Worm (Caenorhabditis elegans): ENCODE results near the gene pek-1.
A peak's percentile ranks its signal among the peaks of the same experiment; 100 is the strongest.

Gene pek-1

DNA sequence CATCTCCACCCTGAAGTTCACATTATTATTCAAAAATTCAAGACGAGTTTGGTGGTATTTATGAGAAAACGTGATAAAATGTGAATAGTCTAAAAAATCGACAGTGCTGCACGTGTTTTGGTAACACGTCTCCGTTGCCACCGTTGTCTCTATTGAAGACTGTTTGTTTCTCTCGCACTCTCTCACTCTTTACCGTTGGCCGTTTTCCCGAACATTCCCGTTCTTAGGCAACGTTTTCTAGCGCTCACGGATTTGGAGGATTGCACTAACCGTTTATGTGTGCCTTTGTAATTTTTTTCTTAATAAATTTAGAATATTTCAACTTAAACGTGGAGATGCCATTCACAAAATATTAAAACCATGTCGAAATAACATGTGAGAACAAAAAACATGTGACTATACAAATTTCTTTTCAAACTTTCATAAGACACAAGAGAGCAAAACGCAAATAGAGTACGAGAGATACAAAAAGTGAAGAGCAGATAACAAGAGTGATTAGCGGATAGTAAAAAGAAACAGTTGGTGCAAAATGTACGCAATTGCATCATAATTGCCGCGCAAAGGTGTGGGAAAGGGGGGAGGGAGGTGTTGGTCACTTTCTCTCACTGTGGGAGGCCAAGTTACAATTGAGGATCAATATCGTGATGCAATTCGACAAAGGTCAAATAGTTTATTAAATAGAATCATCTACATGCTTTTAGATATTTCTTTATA, at the start of gene pek-1:
Gene pek-1 (minus strand): TSS at position 51 of the 714 bp plus-strand sequence.
- TF ChIP-seq elt-2 (tag; optimal IDR thresholded peaks at IDR 0.05) (peak; percentile 32), unc-55 (GFP tag; optimal IDR thresholded peaks at IDR 0.05) (no peak), hlh-30 (tag; optimal IDR thresholded peaks at IDR 0.05; ENCODE audit: insufficient read depth) (peak; percentile 61), ref-2 (tag; optimal IDR thresholded peaks at IDR 0.05) (peak; percentile 64)

DNA sequence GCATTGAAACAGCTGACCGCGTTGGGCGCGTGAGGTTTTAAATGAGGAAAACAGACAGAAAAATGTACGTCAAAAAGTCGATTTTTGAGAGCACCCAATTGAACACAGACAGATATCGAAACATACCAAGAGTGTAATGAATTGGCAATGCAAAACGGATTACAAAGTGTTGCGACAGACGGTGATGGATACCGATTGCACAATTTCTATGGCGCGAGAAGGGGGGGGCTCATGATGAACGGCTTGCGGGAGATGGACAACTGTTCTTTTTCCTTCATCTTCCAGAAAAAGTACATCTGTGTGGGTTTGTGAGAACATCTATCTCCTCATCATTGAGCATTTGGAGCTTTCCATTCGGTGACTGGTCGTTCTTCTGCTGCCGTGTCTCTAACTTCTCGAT, 48.9 kb upstream of the pek-1 start:
- no peak for TF ChIP-seq dmd-4 (tag; optimal IDR thresholded peaks at IDR 0.05; ENCODE audit: borderline replicate concordance)
- no peak for TF ChIP-seq nhr-11 (tag; optimal IDR thresholded peaks at IDR 0.05)
- TF ChIP-seq nfya-1 (tag; optimal IDR thresholded peaks at IDR 0.05) = peak; percentile 3
- TF ChIP-seq hlh-8 (tag; optimal IDR thresholded peaks at IDR 0.05) = no peak
- no peak for TF ChIP-seq pha-4 (tag; optimal IDR thresholded peaks at IDR 0.05)
- peak; percentile 5 for TF ChIP-seq unc-55 (GFP tag; optimal IDR thresholded peaks at IDR 0.05)
- no peak for TF ChIP-seq gmeb-2 (tag; optimal IDR thresholded peaks at IDR 0.05)
- no peak for TF ChIP-seq ceh-19 (GFP tag; optimal IDR thresholded peaks at IDR 0.05)
- TF ChIP-seq odd-2 (tag; optimal IDR thresholded peaks at IDR 0.05) = no peak
- no peak for TF ChIP-seq sox-4 (tag; optimal IDR thresholded peaks at IDR 0.05)
- no peak for TF ChIP-seq ceh-24 (tag; optimal IDR thresholded peaks at IDR 0.05)
- TF ChIP-seq elt-2 (tag; optimal IDR thresholded peaks at IDR 0.05) = no peak
- TF ChIP-seq rnt-1 (tag; optimal IDR thresholded peaks at IDR 0.05) = peak; percentile 26
- no peak for TF ChIP-seq K09A11.1 (tag; optimal IDR thresholded peaks at IDR 0.05; ENCODE audit: insufficient read depth)
- no peak for TF ChIP-seq unc-42 (tag; optimal IDR thresholded peaks at IDR 0.05)

ce11 chrX:11463005-11463404, 48.3 kb upstream of the pek-1 start:
- peak; percentile 21 for TF ChIP-seq dve-1 (tag; optimal IDR thresholded peaks at IDR 0.05)
- TF ChIP-seq K09A11.1 (tag; optimal IDR thresholded peaks at IDR 0.05; ENCODE audit: insufficient read depth) = no peak

ce11 chrX:11462112-11462511, 47.4 kb upstream of the pek-1 start:
- TF ChIP-seq ceh-45 (GFP tag; IDR thresholded peaks at IDR 0.05) = no peak

ce11 chrX:11461545-11461944, 46.9 kb upstream of the pek-1 start:
- TF ChIP-seq eyg-1 (tag; optimal IDR thresholded peaks at IDR 0.05) = no peak
- TF ChIP-seq hlh-30 (tag; optimal IDR thresholded peaks at IDR 0.05; ENCODE audit: insufficient read depth) = no peak
- no peak for TF ChIP-seq dve-1 (tag; optimal IDR thresholded peaks at IDR 0.05)
- TF ChIP-seq ztf-16 (tag; optimal IDR thresholded peaks at IDR 0.05) = no peak
- TF ChIP-seq hlh-8 (tag; optimal IDR thresholded peaks at IDR 0.05) = no peak
- no peak for TF ChIP-seq zip-5 (tag; optimal IDR thresholded peaks at IDR 0.05)
- TF ChIP-seq unc-42 (tag; optimal IDR thresholded peaks at IDR 0.05) = no peak
- TF ChIP-seq rnt-1 (tag; optimal IDR thresholded peaks at IDR 0.05) = no peak
- no peak for TF ChIP-seq syd-9 (tag; optimal IDR thresholded peaks at IDR 0.05)
- no peak for TF ChIP-seq pag-3 (tag; optimal IDR thresholded peaks at IDR 0.05; ENCODE audit: borderline replicate concordance)
- no peak for TF ChIP-seq pros-1 (tag; optimal IDR thresholded peaks at IDR 0.05)
- TF ChIP-seq hlh-13 (GFP tag; optimal IDR thresholded peaks at IDR 0.05) = no peak
- TF ChIP-seq lim-6 (tag; optimal IDR thresholded peaks at IDR 0.05) = no peak

DNA sequence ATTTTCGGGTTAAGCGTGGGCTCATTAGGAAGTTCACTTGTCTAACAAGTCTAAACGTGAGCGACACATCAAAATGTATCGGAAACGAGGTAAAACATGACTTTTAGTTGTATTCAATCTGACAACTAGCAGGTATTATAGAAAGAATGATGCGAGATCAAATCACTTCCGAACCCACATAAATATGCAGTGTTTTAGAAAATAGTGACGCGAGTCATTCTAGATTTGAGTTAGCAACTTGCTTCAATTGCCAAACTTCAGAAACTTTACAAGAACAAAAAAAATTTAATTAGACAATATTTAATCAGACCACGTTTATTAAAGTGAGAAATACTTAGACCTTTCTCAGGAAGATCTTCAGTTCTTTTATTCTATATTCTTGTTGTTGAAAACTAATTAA, 42.0 kb upstream of the pek-1 start:
- no peak for TF ChIP-seq Y22D7AL.16 (tag; optimal IDR thresholded peaks at IDR 0.05)
- no peak for TF ChIP-seq eyg-1 (tag; optimal IDR thresholded peaks at IDR 0.05)
- no peak for TF ChIP-seq sox-4 (tag; optimal IDR thresholded peaks at IDR 0.05)
- no peak for TF ChIP-seq unc-42 (tag; optimal IDR thresholded peaks at IDR 0.05)
- no peak for TF ChIP-seq ceh-34 (tag; optimal IDR thresholded peaks at IDR 0.05)
- no peak for TF ChIP-seq fkh-6 (tag; optimal IDR thresholded peaks at IDR 0.05)
- TF ChIP-seq sox-2 (GFP tag; IDR thresholded peaks at IDR 0.05) = no peak
- no peak for TF ChIP-seq ceh-30 (tag; optimal IDR thresholded peaks at IDR 0.05)
- no peak for TF ChIP-seq ceh-24 (tag; optimal IDR thresholded peaks at IDR 0.05)
- no peak for TF ChIP-seq ttx-3 (tag; optimal IDR thresholded peaks at IDR 0.05)
- TF ChIP-seq lin-11 (tag; optimal IDR thresholded peaks at IDR 0.05) = no peak
- TF ChIP-seq ztf-16 (tag; optimal IDR thresholded peaks at IDR 0.05) = no peak
